Fruit fly (Drosophila melanogaster) whole organism, embryonic: ENCODE results near the gene Pcyt1.

Experiments
- Atf3 ChIP-seq: fragments of 200-800 bp; sonication (Bioruptor generic); optimal IDR thresholded peaks from 3 replicates; lab custom pipeline; 2016; ENCODE audit warnings: missing biosample characterization, missing genetic modification characterization
- BtbVII ChIP-seq: fragments of 200-800 bp; sonication (Bioruptor generic); optimal IDR thresholded peaks from 3 replicates; lab custom pipeline; 2017; ENCODE audit warnings: missing biosample characterization, mild to moderate bottlenecking, missing genetic modification characterization
- CG10321 ChIP-seq: fragments of 200-800 bp; sonication (Bioruptor generic); IDR thresholded peaks from 2 replicates; pipeline ENCODE4 v1.3.6; 2022; ENCODE audit warnings: missing biosample characterization, missing genetic modification characterization
- CG12769 ChIP-seq: fragments of 200-800 bp; sonication (Bioruptor generic); optimal IDR thresholded peaks from 2 replicates; lab custom pipeline; 2019; ENCODE audit warnings: missing biosample characterization, mild to moderate bottlenecking, missing genetic modification characterization, moderate library complexity
- CG13296 ChIP-seq: fragments of 200-800 bp; sonication (Bioruptor generic); optimal IDR thresholded peaks from 3 replicates; lab custom pipeline; 2018; ENCODE audit warnings: missing biosample characterization, mild to moderate bottlenecking, missing genetic modification characterization
- CG15011 ChIP-seq: fragments of 200-800 bp; sonication (Bioruptor generic); optimal IDR thresholded peaks from 3 replicates; lab custom pipeline; 2018; ENCODE audit warnings: missing biosample characterization, mild to moderate bottlenecking, missing genetic modification characterization
- CG17385 ChIP-seq: fragments of 200-800 bp; sonication (Bioruptor generic); optimal IDR thresholded peaks from 3 replicates; lab custom pipeline; 2018; ENCODE audit warnings: missing biosample characterization, mild to moderate bottlenecking, missing genetic modification characterization
- CG17568 ChIP-seq: fragments of 200-800 bp; sonication (Bioruptor generic); optimal IDR thresholded peaks from 2 replicates; lab custom pipeline; 2018; ENCODE audit warnings: missing biosample characterization, mild to moderate bottlenecking, missing genetic modification characterization, moderate library complexity
- CG18619 ChIP-seq: fragments of 200-800 bp; sonication (Bioruptor generic); optimal IDR thresholded peaks from 3 replicates; lab custom pipeline; 2017; ENCODE audit warnings: missing biosample characterization, mild to moderate bottlenecking, missing genetic modification characterization
- CG2199 ChIP-seq: fragments of 200-800 bp; sonication (Bioruptor generic); IDR thresholded peaks from 3 replicates; pipeline ENCODE4 v1.3.6; 2022; ENCODE audit warnings: missing biosample characterization, missing genetic modification characterization
- CG31441 ChIP-seq: fragments of 200-800 bp; sonication (Bioruptor generic); IDR thresholded peaks from 2 replicates; pipeline ENCODE4 v1.3.6; 2022; ENCODE audit warnings: missing biosample characterization, missing genetic modification characterization
- CG4282 ChIP-seq: fragments of 200-800 bp; sonication (Bioruptor generic); optimal IDR thresholded peaks from 2 replicates; lab custom pipeline; 2016; ENCODE audit warnings: missing biosample characterization, missing genetic modification characterization
- CG4617 ChIP-seq: fragments of 200-800 bp; sonication (Bioruptor generic); optimal IDR thresholded peaks from 3 replicates; lab custom pipeline; 2016; ENCODE audit warnings: missing biosample characterization, missing genetic modification characterization, borderline replicate concordance
- CG6854 ChIP-seq: fragments of 200-800 bp; sonication (Bioruptor generic); optimal IDR thresholded peaks from 3 replicates; lab custom pipeline; 2017; ENCODE audit warnings: missing biosample characterization, mild to moderate bottlenecking, missing genetic modification characterization
- CG9437 ChIP-seq: fragments of 200-800 bp; sonication (Bioruptor generic); optimal IDR thresholded peaks from 2 replicates; lab custom pipeline; 2018; ENCODE audit warnings: missing biosample characterization, mild to moderate bottlenecking, missing genetic modification characterization
- D ChIP-seq, 2 experiments: fragments of 200-800 bp in 1 of 2; fragments of >200 bp in 1 of 2; sonication (Bioruptor generic) in 1 of 2; optimal IDR thresholded peaks; 2 replicates in 1 of 2; 3 replicates in 1 of 2; lab custom pipeline; 2017; ENCODE audit warnings: mild to moderate bottlenecking in 1 of 2, missing biosample characterization in 1 of 2, missing genetic modification characterization in 1 of 2, missing genetic modification reagents in 1 of 2
- D19A ChIP-seq: fragments of 200-800 bp; optimal IDR thresholded peaks from 3 replicates; lab custom pipeline; 2019; ENCODE audit warnings: missing biosample characterization, mild to moderate bottlenecking, missing genetic modification characterization, moderate library complexity
- Drgx ChIP-seq: fragments of 200-800 bp; sonication (Bioruptor generic); IDR thresholded peaks from 2 replicates; pipeline ENCODE4 v1.3.6; 2022; ENCODE audit warnings: missing biosample characterization, missing genetic modification characterization
- GATAe ChIP-seq: fragments of 200-800 bp; sonication (Bioruptor generic); conservative IDR thresholded peaks from 2 replicates; pipeline ENCODE4 v1.3.6; 2022; ENCODE audit warnings: missing biosample characterization, missing genetic modification characterization
- Med ChIP-seq: fragments of 200-800 bp; sonication (Bioruptor generic); peaks from one replicate; lab custom pipeline; 2016; ENCODE audit warnings: missing biosample characterization, missing genetic modification characterization, mild to moderate bottlenecking, inconsistent platforms, moderate library complexity
- Pdp1 ChIP-seq, 2 experiments: fragments of 200-800 bp; sonication (Bioruptor generic); optimal IDR thresholded peaks; 3 replicates each; lab custom pipeline; 2016; ENCODE audit warnings: missing biosample characterization in 2 of 2, missing genetic modification characterization in 2 of 2, mild to moderate bottlenecking in 1 of 2, moderate library complexity in 1 of 2
- Sox100B ChIP-seq: fragments of 200-800 bp; sonication (Bioruptor generic); optimal IDR thresholded peaks from 3 replicates; lab custom pipeline; 2018; ENCODE audit warnings: missing biosample characterization, mild to moderate bottlenecking, missing genetic modification characterization
- Spps ChIP-seq: fragments of 200-800 bp; sonication (Bioruptor generic); optimal IDR thresholded peaks from 2 replicates; lab custom pipeline; 2018; ENCODE audit warnings: missing biosample characterization, mild to moderate bottlenecking, missing genetic modification characterization
- aop ChIP-seq: fragments of 200-800 bp; sonication (Bioruptor generic); IDR thresholded peaks from 2 replicates; pipeline ENCODE4 v1.3.6; 2022; ENCODE audit warnings: missing biosample characterization, missing genetic modification characterization
- br ChIP-seq: fragments of >200 bp; optimal IDR thresholded peaks from 2 replicates; lab custom pipeline; 2017
- chinmo ChIP-seq: fragments of 200-800 bp; sonication (Bioruptor generic); IDR thresholded peaks from 4 replicates; pipeline ENCODE4 v1.3.6; 2022; ENCODE audit warnings: missing biosample characterization, missing genetic modification characterization; ENCODE audit not compliant: partially characterized antibody
- ci ChIP-seq: fragments of 200-800 bp; sonication (Bioruptor generic); IDR thresholded peaks from 3 replicates; pipeline ENCODE4 v1.3.6; 2022; ENCODE audit warnings: missing biosample characterization, missing genetic modification characterization
- crol ChIP-seq: fragments of 200-800 bp; sonication (Bioruptor generic); IDR thresholded peaks from 2 replicates; pipeline ENCODE4 v1.3.6; 2022; ENCODE audit warnings: missing biosample characterization, missing genetic modification characterization
- dmrt11E ChIP-seq: fragments of 200-800 bp; sonication (Bioruptor generic); optimal IDR thresholded peaks from 3 replicates; lab custom pipeline; 2018; ENCODE audit warnings: missing biosample characterization, mild to moderate bottlenecking, missing genetic modification characterization, moderate library complexity
- kah ChIP-seq: fragments of 200-800 bp; sonication (Bioruptor generic); optimal IDR thresholded peaks from 2 replicates; lab custom pipeline; 2018; ENCODE audit warnings: missing biosample characterization, mild to moderate bottlenecking, missing genetic modification characterization
- lbe ChIP-seq: fragments of 200-800 bp; sonication (Bioruptor generic); optimal IDR thresholded peaks from 2 replicates; lab custom pipeline; 2016; ENCODE audit warnings: missing biosample characterization, mild to moderate bottlenecking, missing genetic modification characterization
- lilli ChIP-seq: fragments of 200-800 bp; sonication (Bioruptor generic); optimal IDR thresholded peaks from 3 replicates; lab custom pipeline; 2016; ENCODE audit warnings: missing biosample characterization, missing genetic modification characterization
- onecut ChIP-seq: fragments of 200-800 bp; sonication (Bioruptor generic); IDR thresholded peaks from 2 replicates; pipeline ENCODE4 v1.3.6; 2022; ENCODE audit warnings: missing biosample characterization, missing genetic modification characterization
- psq ChIP-seq: fragments of 200-800 bp; sonication (Bioruptor generic); optimal IDR thresholded peaks from 2 replicates; lab custom pipeline; 2017; ENCODE audit warnings: missing biosample characterization, missing genetic modification characterization
- ranshi ChIP-seq: fragments of 200-800 bp; sonication (Bioruptor generic); IDR thresholded peaks from 2 replicates; pipeline ENCODE4 v1.3.6; 2022; ENCODE audit warnings: missing biosample characterization, missing genetic modification characterization
- row ChIP-seq: fragments of 200-800 bp; sonication (Bioruptor generic); IDR thresholded peaks from 3 replicates; pipeline ENCODE4 v1.3.6; 2022; ENCODE audit warnings: missing biosample characterization, missing genetic modification characterization
- sd ChIP-seq: fragments of 200-800 bp; sonication (Bioruptor generic); optimal IDR thresholded peaks from 3 replicates; lab custom pipeline; 2018; ENCODE audit warnings: missing biosample characterization, mild to moderate bottlenecking, missing genetic modification characterization, moderate library complexity
- so ChIP-seq: fragments of 200-800 bp; sonication (Bioruptor generic); IDR thresholded peaks from 3 replicates; pipeline ENCODE4 v1.3.6; 2022; ENCODE audit warnings: missing biosample characterization, missing genetic modification characterization
- trem ChIP-seq: fragments of 200-800 bp; optimal IDR thresholded peaks from 3 replicates; lab custom pipeline; 2019; ENCODE audit warnings: missing biosample characterization, mild to moderate bottlenecking, missing genetic modification characterization, moderate library complexity
- tx ChIP-seq: fragments of 200-800 bp; sonication (Bioruptor generic); optimal IDR thresholded peaks from 2 replicates; lab custom pipeline; 2016; ENCODE audit warnings: missing biosample characterization, missing genetic modification characterization
- vnd ChIP-seq: fragments of 200-800 bp; sonication (Bioruptor generic); IDR thresholded peaks from 3 replicates; pipeline ENCODE4 v1.3.6; 2022; ENCODE audit warnings: missing biosample characterization, missing genetic modification characterization; ENCODE audit not compliant: partially characterized antibody
- wek ChIP-seq: fragments of 200-800 bp; sonication (Bioruptor generic); optimal IDR thresholded peaks from 3 replicates; lab custom pipeline; 2018; ENCODE audit warnings: missing biosample characterization, mild to moderate bottlenecking, missing genetic modification characterization, moderate library complexity
- z ChIP-seq: fragments of 200-800 bp; sonication (Bioruptor generic); IDR thresholded peaks from 3 replicates; pipeline ENCODE4 v1.3.6; 2022; ENCODE audit warnings: missing biosample characterization, missing genetic modification characterization
- zfh1 ChIP-seq: fragments of 200-800 bp; sonication (Bioruptor generic); IDR thresholded peaks from 3 replicates; pipeline ENCODE4 v1.3.6; 2022; ENCODE audit warnings: missing biosample characterization, missing genetic modification characterization

Pcyt1 gene

dm6 chr3L:1569966-1570276, 24.0 kb downstream of the Pcyt1 start (continued):
- peak; percentile 63 for TF ChIP-seq psq
- TF ChIP-seq wek (GFP tag; lab: Kevin White, UChicago): no peak
- no peak for TF ChIP-seq CG10321 (GFP tag; lab: Robert Waterston, UW)

- peak; percentile 6 for TF ChIP-seq CG17385 (GFP tag; lab: Kevin White, UChicago)
- no peak for TF ChIP-seq Atf3 (GFP tag; lab: Kevin White, UChicago)
- peak; percentile 59 for TF ChIP-seq CG12769
- peak; percentile 42 for TF ChIP-seq sd
- peak in 1 of 2 experiments; percentile 13 for TF ChIP-seq Pdp1 (GFP tag; optimal IDR thresholded peaks at IDR 0.05; lab: Kevin White, UChicago)
- TF ChIP-seq row (GFP tag; lab: Robert Waterston, UW): no peak
- TF ChIP-seq z (GFP tag; lab: Robert Waterston, UW): 0 out of 3 replicates have a peak, but pooled peaks have one; percentile 55
- peak; percentile 68; the same call in 2 of the 3 replicates for TF ChIP-seq so (GFP tag; lab: Robert Waterston, UW)
- TF ChIP-seq chinmo (GFP tag; lab: Robert Waterston, UW): 0 out of 4 replicates have a peak, but pooled peaks have one; percentile 43
- TF ChIP-seq onecut (GFP tag; lab: Robert Waterston, UW): peak; percentile 36
- TF ChIP-seq GATAe (GFP tag; lab: Robert Waterston, UW): no peak
- peak; percentile 69 for TF ChIP-seq crol (GFP tag; lab: Robert Waterston, UW)
These were observed 25.2 kb downstream of the Pcyt1 start for dm6 chr3L:1571077-1571476.

dm6 chr3L:1573191-1573590, 27.3 kb downstream of the Pcyt1 start:
- TF ChIP-seq kah (no peak), aop (GFP tag; lab: Robert Waterston, UW) (no peak), CG2199 (GFP tag; lab: Robert Waterston, UW) (0 out of 3 replicates have a peak, but pooled peaks have one; percentile 66), D (optimal IDR thresholded peaks at IDR 0.05; lab: Kevin White, UChicago) (no peak), D (GFP tag; optimal IDR thresholded peaks at IDR 0.05; lab: Kevin White, UChicago) (no peak), wek (GFP tag; lab: Kevin White, UChicago) (peak; percentile 15), sd (peak; percentile 97), vnd (peak; percentile 20; the same call in 1 of the 3 replicates), CG15011 (GFP tag; lab: Kevin White, UChicago) (no peak)

- TF ChIP-seq D19A (tag; lab: Kevin White, UChicago) (peak; percentile 61), lbe (no peak), lilli (GFP tag; lab: Kevin White, UChicago) (peak; percentile 7), z (GFP tag; lab: Robert Waterston, UW) (0 out of 3 replicates have a peak, but pooled peaks have one; percentile 12), ranshi (GFP tag; lab: Robert Waterston, UW) (peak; percentile 13; the same call in 1 of the 2 replicates), CG4282 (peak; percentile 3), Drgx (GFP tag; lab: Robert Waterston, UW) (peak; percentile 19; the same call in 1 of the 2 replicates), ci (peak; percentile 58; the same call in 1 of the 3 replicates), CG13296 (GFP tag; lab: Kevin White, UChicago) (peak; percentile 15), CG31441 (GFP tag; lab: Robert Waterston, UW) (0 out of 2 replicates have a peak, but pooled peaks have one; percentile 13), tx (GFP tag; lab: Kevin White, UChicago) (no peak), zfh1 (GFP tag; lab: Robert Waterston, UW) (0 out of 3 replicates have a peak, but pooled peaks have one; percentile 42), dmrt11E (tag; lab: Kevin White, UChicago) (peak; percentile 5), CG18619 (GFP tag; lab: Kevin White, UChicago) (peak; percentile 1), br (lab: Kevin White, UChicago) (no peak), trem (tag; lab: Kevin White, UChicago) (no peak), Sox100B (GFP tag; lab: Kevin White, UChicago) (peak; percentile 15), CG4617 (GFP tag; lab: Kevin White, UChicago) (no peak), so (GFP tag; lab: Robert Waterston, UW) (peak; percentile 47; the same call in 1 of the 3 replicates), Spps (tag; lab: Kevin White, UChicago) (no peak), CG6854 (GFP tag; lab: Kevin White, UChicago) (peak; percentile 15), BtbVII (peak; percentile 25), CG17568 (peak; percentile 35), CG9437 (GFP tag; lab: Kevin White, UChicago) (peak; percentile 27), Med (GFP tag; lab: Kevin White, UChicago) (peak; percentile 48), row (GFP tag; lab: Robert Waterston, UW) (0 out of 3 replicates have a peak, but pooled peaks have one; percentile 25)
These were observed 30.0 kb downstream of the Pcyt1 start for dm6 chr3L:1575731-1576376.
